Fruit fly (Drosophila melanogaster) whole organism, embryonic: ENCODE data around the gene CG46317.

Experiments
- Abd-B ChIP-seq: fragments of 200-800 bp; sonication (Bioruptor generic); optimal IDR thresholded peaks from 2 replicates; lab custom pipeline; 2018; ENCODE audit warnings: missing biosample characterization, mild to moderate bottlenecking, missing genetic modification characterization, moderate library complexity
- CG10267 ChIP-seq: fragments of 200-800 bp; sonication (Bioruptor generic); optimal IDR thresholded peaks from 2 replicates; lab custom pipeline; 2018; ENCODE audit warnings: missing biosample characterization, mild to moderate bottlenecking, missing genetic modification characterization, moderate library complexity
- CG10431 ChIP-seq: fragments of 200-800 bp; sonication (Bioruptor generic); optimal IDR thresholded peaks from 3 replicates; lab custom pipeline; 2018; ENCODE audit warnings: missing biosample characterization, mild to moderate bottlenecking, missing genetic modification characterization
- CG11560 ChIP-seq: fragments of 200-800 bp; sonication (Bioruptor generic); IDR thresholded peaks from 3 replicates; pipeline ENCODE4 v1.3.6; 2022; ENCODE audit warnings: missing biosample characterization, missing genetic modification characterization
- CG13287 ChIP-seq: fragments of 200-800 bp; sonication (Bioruptor generic); IDR thresholded peaks from 2 replicates; pipeline ENCODE4 v1.3.6; 2022; ENCODE audit warnings: missing biosample characterization, missing genetic modification characterization; ENCODE audit not compliant: partially characterized antibody
- CG13775 ChIP-seq: fragments of 200-800 bp; sonication (Bioruptor generic); optimal IDR thresholded peaks from 3 replicates; lab custom pipeline; 2017; ENCODE audit warnings: missing biosample characterization, mild to moderate bottlenecking, missing genetic modification characterization
- CG16815 ChIP-seq: fragments of 200-800 bp; sonication (Bioruptor generic); optimal IDR thresholded peaks from 3 replicates; lab custom pipeline; 2017; ENCODE audit warnings: missing biosample characterization, mild to moderate bottlenecking, missing genetic modification characterization
- CG17829 ChIP-seq: fragments of 200-800 bp; optimal IDR thresholded peaks from 2 replicates; lab custom pipeline; 2019; ENCODE audit warnings: missing biosample characterization, mild to moderate bottlenecking, missing genetic modification characterization, moderate library complexity
- CG1792 ChIP-seq: fragments of 200-800 bp; sonication (Bioruptor generic); optimal IDR thresholded peaks from 2 replicates; lab custom pipeline; 2016; ENCODE audit warnings: missing biosample characterization, missing genetic modification characterization
- CG18599 ChIP-seq: fragments of 200-800 bp; sonication (Bioruptor generic); optimal IDR thresholded peaks from 3 replicates; lab custom pipeline; 2017; ENCODE audit warnings: missing biosample characterization, missing genetic modification characterization, mild to moderate bottlenecking, moderate library complexity, missing genetic modification reagents
- CG18764 ChIP-seq: fragments of 200-800 bp; sonication (Bioruptor generic); optimal IDR thresholded peaks from 3 replicates; lab custom pipeline; 2016; ENCODE audit warnings: missing biosample characterization, missing genetic modification characterization
- CG2889 ChIP-seq: fragments of 200-800 bp; sonication (Bioruptor generic); IDR thresholded peaks from 3 replicates; pipeline ENCODE4 v1.3.6; 2022; ENCODE audit warnings: missing biosample characterization, missing genetic modification characterization
- CG3065 ChIP-seq: fragments of 200-800 bp; sonication (Bioruptor generic); optimal IDR thresholded peaks from 2 replicates; lab custom pipeline; 2016; ENCODE audit warnings: missing biosample characterization, missing genetic modification characterization
- CG31441 ChIP-seq: fragments of 200-800 bp; sonication (Bioruptor generic); IDR thresholded peaks from 2 replicates; pipeline ENCODE4 v1.3.6; 2022; ENCODE audit warnings: missing biosample characterization, missing genetic modification characterization
- CG32532 ChIP-seq: fragments of 200-800 bp; sonication (Bioruptor generic); IDR thresholded peaks from 2 replicates; pipeline ENCODE4 v1.3.6; 2022; ENCODE audit warnings: missing biosample characterization, missing genetic modification characterization
- CG32767 ChIP-seq: fragments of 200-800 bp; sonication (Bioruptor generic); IDR thresholded peaks from 2 replicates; pipeline ENCODE4 v1.3.6; 2022; ENCODE audit warnings: missing biosample characterization, missing genetic modification characterization
- CG33557 ChIP-seq: fragments of 200-800 bp; sonication (Bioruptor generic); optimal IDR thresholded peaks from 2 replicates; lab custom pipeline; 2019; ENCODE audit warnings: missing biosample characterization, mild to moderate bottlenecking, missing genetic modification characterization, moderate library complexity
- CG3838 ChIP-seq: fragments of 200-800 bp; sonication (Bioruptor generic); optimal IDR thresholded peaks from 3 replicates; lab custom pipeline; 2016; ENCODE audit warnings: missing biosample characterization, missing genetic modification characterization
- CG4617 ChIP-seq: fragments of 200-800 bp; sonication (Bioruptor generic); optimal IDR thresholded peaks from 3 replicates; lab custom pipeline; 2016; ENCODE audit warnings: missing biosample characterization, missing genetic modification characterization, borderline replicate concordance
- CG6791 ChIP-seq: fragments of 200-800 bp; sonication (Bioruptor generic); IDR thresholded peaks from 3 replicates; pipeline ENCODE4 v1.3.6; 2022; ENCODE audit warnings: missing biosample characterization, missing genetic modification characterization; ENCODE audit not compliant: partially characterized antibody
- CG8388 ChIP-seq: fragments of 200-800 bp; sonication (Bioruptor generic); optimal IDR thresholded peaks from 2 replicates; lab custom pipeline; 2019; ENCODE audit warnings: missing biosample characterization, mild to moderate bottlenecking, missing genetic modification characterization, moderate library complexity
- CG8944 ChIP-seq: fragments of 200-800 bp; sonication (Bioruptor generic); optimal IDR thresholded peaks from 3 replicates; lab custom pipeline; 2016; ENCODE audit warnings: missing biosample characterization, missing genetic modification characterization
- CG9727 ChIP-seq: fragments of 200-800 bp; sonication (Bioruptor generic); optimal IDR thresholded peaks from 3 replicates; lab custom pipeline; 2017; ENCODE audit warnings: missing biosample characterization, mild to moderate bottlenecking, missing genetic modification characterization
- CoRest ChIP-seq: fragments of 200-800 bp; sonication (Bioruptor generic); optimal IDR thresholded peaks from 3 replicates; lab custom pipeline; 2018; ENCODE audit warnings: missing biosample characterization, mild to moderate bottlenecking, missing genetic modification characterization, moderate library complexity
- ERR ChIP-seq: fragments of 200-800 bp; sonication (Bioruptor generic); optimal IDR thresholded peaks from 2 replicates; lab custom pipeline; 2016; ENCODE audit warnings: missing biosample characterization, missing genetic modification characterization
- Eip74EF ChIP-seq, 2 experiments: fragments of 200-800 bp in 1 of 2; fragments of >200 bp in 1 of 2; sonication (Bioruptor generic) in 1 of 2; optimal IDR thresholded peaks; 2 replicates each; lab custom pipeline; 2017 to 2019; ENCODE audit warnings: missing biosample characterization in 2 of 2, missing genetic modification characterization in 2 of 2, mild to moderate bottlenecking in 1 of 2, moderate library complexity in 1 of 2
- GATAe ChIP-seq: fragments of 200-800 bp; sonication (Bioruptor generic); conservative IDR thresholded peaks from 2 replicates; pipeline ENCODE4 v1.3.6; 2022; ENCODE audit warnings: missing biosample characterization, missing genetic modification characterization
- HLH54F ChIP-seq: fragments of 200-800 bp; sonication (Bioruptor generic); optimal IDR thresholded peaks from 3 replicates; lab custom pipeline; 2016; ENCODE audit warnings: missing biosample characterization, missing genetic modification characterization
- Hmr ChIP-seq: fragments of 200-800 bp; sonication (Bioruptor generic); optimal IDR thresholded peaks from 3 replicates; lab custom pipeline; 2017; ENCODE audit warnings: mild to moderate bottlenecking, missing biosample characterization, missing genetic modification reagents, missing genetic modification characterization
- Kr ChIP-seq: fragments of 200-800 bp; sonication (Bioruptor generic); optimal IDR thresholded peaks from 2 replicates; lab custom pipeline; 2017; ENCODE audit warnings: missing biosample characterization, mild to moderate bottlenecking, missing genetic modification characterization
- NC2β ChIP-seq: fragments of 200-800 bp; sonication (Bioruptor generic); optimal IDR thresholded peaks from 2 replicates; lab custom pipeline; 2016; ENCODE audit warnings: missing biosample characterization, missing genetic modification characterization
- NFAT ChIP-seq: fragments of 200-800 bp; sonication (Bioruptor generic); IDR thresholded peaks from 2 replicates; pipeline ENCODE4 v1.3.6; 2022; ENCODE audit warnings: missing biosample characterization, missing genetic modification characterization
- Tbp ChIP-seq: fragments of >200 bp; optimal IDR thresholded peaks from 2 replicates; lab custom pipeline; 2018; ENCODE audit warnings: missing biosample characterization, missing genetic modification characterization
- Trl ChIP-seq, 3 experiments: fragments of >200 bp in 2 of 3; fragments of 200-800 bp in 1 of 3; sonication (Bioruptor generic) in 1 of 3; optimal IDR thresholded peaks; 2 replicates in 1 of 3; 3 replicates in 2 of 3; lab custom pipeline; 2016 to 2017; ENCODE audit warnings: missing biosample characterization in 1 of 3, missing genetic modification characterization in 1 of 3
- ap ChIP-seq: fragments of 200-800 bp; sonication (Bioruptor generic); IDR thresholded peaks from 2 replicates; pipeline ENCODE4 v1.3.6; 2022; ENCODE audit warnings: missing biosample characterization, missing genetic modification characterization
- ato ChIP-seq: fragments of 200-800 bp; sonication (Bioruptor generic); IDR thresholded peaks from 2 replicates; pipeline ENCODE4 v1.3.6; 2022; ENCODE audit warnings: missing biosample characterization, missing genetic modification characterization; ENCODE audit not compliant: partially characterized antibody
- bigmax ChIP-seq: fragments of 200-800 bp; sonication (Bioruptor generic); optimal IDR thresholded peaks from 2 replicates; lab custom pipeline; 2018; ENCODE audit warnings: missing biosample characterization, mild to moderate bottlenecking, missing genetic modification characterization
- br ChIP-seq: fragments of >200 bp; optimal IDR thresholded peaks from 2 replicates; lab custom pipeline; 2017
- btn ChIP-seq: fragments of 200-800 bp; sonication (Bioruptor generic); optimal IDR thresholded peaks from 2 replicates; lab custom pipeline; 2016; ENCODE audit warnings: missing biosample characterization, missing genetic modification characterization
- cad ChIP-seq: fragments of >200 bp; optimal IDR thresholded peaks from 2 replicates; lab custom pipeline; 2017; ENCODE audit warnings: missing biosample characterization, missing genetic modification characterization
- ci ChIP-seq: fragments of 200-800 bp; sonication (Bioruptor generic); IDR thresholded peaks from 3 replicates; pipeline ENCODE4 v1.3.6; 2022; ENCODE audit warnings: missing biosample characterization, missing genetic modification characterization
- da ChIP-seq: fragments of 200-800 bp; sonication (Bioruptor generic); optimal IDR thresholded peaks from 2 replicates; lab custom pipeline; 2016; ENCODE audit warnings: missing biosample characterization, missing genetic modification characterization
- esg ChIP-seq: fragments of 200-800 bp; sonication (Bioruptor generic); conservative IDR thresholded peaks from 2 replicates; pipeline ENCODE4 v1.3.6; 2022; ENCODE audit warnings: missing biosample characterization, missing genetic modification characterization
- fd102C ChIP-seq: fragments of 200-800 bp; sonication (Bioruptor generic); optimal IDR thresholded peaks from 2 replicates; lab custom pipeline; 2018; ENCODE audit warnings: missing biosample characterization, mild to moderate bottlenecking, missing genetic modification characterization, moderate library complexity
- fu2 ChIP-seq: fragments of 200-800 bp; sonication (Bioruptor generic); optimal IDR thresholded peaks from 2 replicates; lab custom pipeline; 2016; ENCODE audit warnings: missing biosample characterization, missing genetic modification characterization
- gt ChIP-seq: fragments of 200-800 bp; sonication (Bioruptor generic); IDR thresholded peaks from 2 replicates; pipeline ENCODE4 v1.3.6; 2022; ENCODE audit warnings: missing biosample characterization, missing genetic modification characterization
- pros ChIP-seq: fragments of 200-800 bp; sonication (Bioruptor generic); optimal IDR thresholded peaks from 3 replicates; lab custom pipeline; 2019; ENCODE audit warnings: missing biosample characterization, mild to moderate bottlenecking, missing genetic modification characterization, moderate library complexity
- sisA ChIP-seq: fragments of 200-800 bp; sonication (Bioruptor generic); IDR thresholded peaks from 2 replicates; pipeline ENCODE4 v1.3.6; 2022; ENCODE audit warnings: missing biosample characterization, missing genetic modification characterization
- sug ChIP-seq: fragments of 200-800 bp; optimal IDR thresholded peaks from 2 replicates; lab custom pipeline; 2019; ENCODE audit warnings: missing biosample characterization, mild to moderate bottlenecking, missing genetic modification characterization, moderate library complexity
- vnd ChIP-seq: fragments of 200-800 bp; sonication (Bioruptor generic); IDR thresholded peaks from 3 replicates; pipeline ENCODE4 v1.3.6; 2022; ENCODE audit warnings: missing biosample characterization, missing genetic modification characterization; ENCODE audit not compliant: partially characterized antibody

Gene CG46317

dm6 chrX:14237873-14238394 lies 23.1 kb upstream of the CG46317 start, which contains the start of the genes Fbxl4 and Dus2 (continued):
- TF ChIP-seq Trl (optimal IDR thresholded peaks at IDR 0.05; lab: Kevin White, UChicago) (no peak), Trl (GFP tag; optimal IDR thresholded peaks at IDR 0.05; lab: Kevin White, UChicago) (peak; percentile 94), CG11560 (peak; percentile 81), da (GFP tag; lab: Kevin White, UChicago) (peak; percentile 81), btn (peak; percentile 81), sisA (peak; percentile 94), Abd-B (GFP tag; lab: Kevin White, UChicago) (peak; percentile 92), gt (GFP tag; lab: Robert Waterston, UW) (peak; percentile 89), esg (GFP tag; lab: Robert Waterston, UW) (peak; percentile 93), ERR (GFP tag; lab: Kevin White, UChicago) (peak; percentile 54), CG8388 (GFP tag; lab: Kevin White, UChicago) (peak; percentile 85), CoRest (tag; lab: Kevin White, UChicago) (peak; percentile 96), pros (GFP tag; lab: Kevin White, UChicago) (no peak), GATAe (GFP tag; lab: Robert Waterston, UW) (peak; percentile 74), ato (GFP tag; lab: Robert Waterston, UW) (no peak; the same call in 1 of the 2 replicates), CG18764 (GFP tag; lab: Kevin White, UChicago) (peak; percentile 97), ap (GFP tag; lab: Robert Waterston, UW) (peak; percentile 91), ci (GFP tag; lab: Robert Waterston, UW) (peak; percentile 94), sug (tag; lab: Kevin White, UChicago) (peak; percentile 90), CG13287 (peak; percentile 57; the same call in 1 of the 2 replicates), CG4617 (GFP tag; lab: Kevin White, UChicago) (peak; percentile 76), CG33557 (GFP tag; lab: Kevin White, UChicago) (peak; percentile 83), CG8944 (GFP tag; lab: Kevin White, UChicago) (peak; percentile 93), Hmr (peak; percentile 88), CG13775 (GFP tag; lab: Kevin White, UChicago) (peak; percentile 96), CG1792 (GFP tag; lab: Kevin White, UChicago) (peak; percentile 99), cad (GFP tag; lab: Kevin White, UChicago) (no peak), HLH54F (GFP tag; lab: Kevin White, UChicago) (peak; percentile 93), NC2β (GFP tag; lab: Kevin White, UChicago) (peak; percentile 92), CG16815 (GFP tag; lab: Kevin White, UChicago) (peak; percentile 94), CG17829 (peak; percentile 92), bigmax (GFP tag; lab: Kevin White, UChicago) (no peak), Eip74EF (GFP tag; optimal IDR thresholded peaks at IDR 0.05; lab: Kevin White, UChicago) (peak in 1 of 2 experiments; percentile 70), fd102C (GFP tag; lab: Kevin White, UChicago) (peak; percentile 49), CG6791 (GFP tag; lab: Robert Waterston, UW) (peak; percentile 37; the same call in 1 of the 3 replicates), CG31441 (GFP tag; lab: Robert Waterston, UW) (peak; percentile 87), CG3065 (GFP tag; lab: Kevin White, UChicago) (peak; percentile 80), CG10267 (peak; percentile 85), Kr (GFP tag; lab: Kevin White, UChicago) (no peak), CG32532 (GFP tag; lab: Robert Waterston, UW) (peak; percentile 92), CG18599 (GFP tag; lab: Kevin White, UChicago) (peak; percentile 91), br (no peak), CG10431 (peak; percentile 66), CG32767 (GFP tag; lab: Robert Waterston, UW) (peak; percentile 88), CG3838 (GFP tag; lab: Kevin White, UChicago) (peak; percentile 78), NFAT (GFP tag; lab: Robert Waterston, UW) (peak; percentile 94), CG9727 (GFP tag; lab: Kevin White, UChicago) (peak; percentile 96), vnd (peak; percentile 42; the same call in 1 of the 3 replicates), fu2 (GFP tag; lab: Kevin White, UChicago) (peak; percentile 88), CG2889 (GFP tag; lab: Robert Waterston, UW) (peak; percentile 86), Tbp (GFP tag; lab: Kevin White, UChicago) (no peak)
